Worm (Caenorhabditis elegans) whole organism, L3 larva: ENCODE data around the gene wdfy-2.

ENCODE experiments used
- ama-1 ChIP-seq: fragments of 150-350 bp; optimal IDR thresholded peaks from 2 replicates; lab custom pipeline; 2018
- ceh-82 ChIP-seq: fragments of 150-350 bp; optimal IDR thresholded peaks from 2 replicates; lab custom pipeline; 2014; ENCODE audit warnings: missing biosample characterization, missing genetic modification characterization
- unc-62 ChIP-seq: fragments of 150-350 bp; sonication (generic microtip); optimal IDR thresholded peaks from 4 replicates; lab custom pipeline; 2014; ENCODE audit warnings: missing biosample characterization, missing genetic modification reagents, missing genetic modification characterization

ce11 chrII:9283668-9284357 is 35.9 kb upstream of the wdfy-2 start:
- TF ChIP-seq unc-62 (GFP tag; lab: Kevin White, UChicago) (no peak), ceh-82 (tag; lab: Kevin White, UChicago) (no peak), ama-1 (lab: Kevin White, UChicago) (peak; percentile 24)
